Fruit fly (Drosophila melanogaster): ENCODE data around the gene CG13458.

Gene CG13458

DNA sequence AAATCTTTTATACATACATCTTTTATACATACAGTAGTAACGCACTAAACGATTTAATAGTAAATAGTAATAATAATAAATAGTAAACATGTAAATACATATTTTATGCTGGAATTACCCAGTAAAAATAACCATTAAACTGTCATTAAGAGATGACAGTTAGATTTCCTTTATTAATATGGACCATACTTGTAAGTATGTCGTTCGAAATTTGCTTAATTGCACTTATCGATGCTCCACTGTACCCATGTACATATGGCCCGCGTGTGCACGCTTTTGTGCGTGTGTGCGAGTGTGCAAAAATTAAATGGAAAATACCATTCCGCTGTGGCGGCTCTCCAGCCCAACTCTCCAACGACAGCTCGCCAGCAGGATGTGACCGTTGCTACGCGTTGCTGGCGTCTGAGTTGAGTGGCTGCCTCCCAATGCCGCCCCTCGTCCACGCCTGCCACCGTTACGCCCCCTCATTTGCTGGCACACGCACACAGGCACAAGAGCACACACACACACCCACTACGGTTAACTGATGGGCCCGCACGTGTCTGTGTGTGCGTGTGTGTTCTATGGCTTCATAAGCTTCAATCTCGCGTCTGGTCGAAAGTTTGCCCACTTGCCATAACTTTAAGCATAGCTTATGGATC lies 10.6 kb upstream of the CG13458 start (continued):
- TF ChIP-seq CG7271 (tag; optimal IDR thresholded peaks at IDR 0.05): no peak
- no peak for TF ChIP-seq E2f2 (GFP tag; IDR thresholded peaks at IDR 0.05)
- 0 out of 2 replicates have a peak, but pooled peaks have one; percentile 15 for TF ChIP-seq vvl (GFP tag; IDR thresholded peaks at IDR 0.05)
- no peak for TF ChIP-seq dpn (GFP tag; optimal IDR thresholded peaks at IDR 0.05)
- no peak for TF ChIP-seq az2 (GFP tag; optimal IDR thresholded peaks at IDR 0.05)
- TF ChIP-seq Hand (GFP tag; optimal IDR thresholded peaks at IDR 0.05): no peak
- no peak for TF ChIP-seq CG2889 (GFP tag; IDR thresholded peaks at IDR 0.05)
- TF ChIP-seq aop (GFP tag; IDR thresholded peaks at IDR 0.05): no peak
- no peak for TF ChIP-seq CG8359 (GFP tag; optimal IDR thresholded peaks at IDR 0.05; ENCODE audit: borderline replicate concordance)
- TF ChIP-seq YL-1 (GFP tag; optimal IDR thresholded peaks at IDR 0.05): no peak
- no peak for TF ChIP-seq CG10979 (tag; optimal IDR thresholded peaks at IDR 0.05)
- no peak for TF ChIP-seq CG10462 (GFP tag; optimal IDR thresholded peaks at IDR 0.05)
- no peak for TF ChIP-seq Opbp (GFP tag; IDR thresholded peaks at IDR 0.05; ENCODE audit: partially characterized antibody)
- no peak for TF ChIP-seq esg (GFP tag; conservative IDR thresholded peaks at IDR 0.05)
- TF ChIP-seq kni (GFP tag; optimal IDR thresholded peaks at IDR 0.05): no peak
- no peak for TF ChIP-seq Spps (tag; optimal IDR thresholded peaks at IDR 0.05)
- TF ChIP-seq sna (GFP tag; IDR thresholded peaks at IDR 0.05; ENCODE audit: partially characterized antibody): no peak
- no peak for TF ChIP-seq sqz (GFP tag; optimal IDR thresholded peaks at IDR 0.05)
- TF ChIP-seq CG31224 (GFP tag; IDR thresholded peaks at IDR 0.05): no peak
- TF ChIP-seq HmgD (GFP tag; optimal IDR thresholded peaks at IDR 0.05): no peak
- no peak for TF ChIP-seq bbx (GFP tag; IDR thresholded peaks at IDR 0.05; ENCODE audit: partially characterized antibody)
- no peak for TF ChIP-seq Camta (GFP tag; optimal IDR thresholded peaks at IDR 0.05)
- no peak for TF ChIP-seq HmgZ (tag; optimal IDR thresholded peaks at IDR 0.05)
- TF ChIP-seq Trl (optimal IDR thresholded peaks at IDR 0.05): no peak
- no peak for TF ChIP-seq Trl (GFP tag; optimal IDR thresholded peaks at IDR 0.05)
- no peak for TF ChIP-seq HLH3B (GFP tag; IDR thresholded peaks at IDR 0.05)
- TF ChIP-seq cg (GFP tag; optimal IDR thresholded peaks at IDR 0.05): peak; percentile 63
- TF ChIP-seq Jarid2 (GFP tag; optimal IDR thresholded peaks at IDR 0.05): no peak
- TF ChIP-seq onecut (GFP tag; IDR thresholded peaks at IDR 0.05): no peak
- 0 out of 3 replicates have a peak, but pooled peaks have one; percentile 35 for TF ChIP-seq H15 (GFP tag; IDR thresholded peaks at IDR 0.05)
- no peak for TF ChIP-seq CG5180 (GFP tag; optimal IDR thresholded peaks at IDR 0.05)
- no peak for TF ChIP-seq CG14965 (GFP tag; optimal IDR thresholded peaks at IDR 0.05; ENCODE audit: borderline replicate concordance)
- no peak for TF ChIP-seq CG4328 (GFP tag; optimal IDR thresholded peaks at IDR 0.05)
- TF ChIP-seq Sin3A (optimal IDR thresholded peaks at IDR 0.05): no peak
- TF ChIP-seq Oli (tag; optimal IDR thresholded peaks at IDR 0.05): no peak
- TF ChIP-seq CG3163 (GFP tag; optimal IDR thresholded peaks at IDR 0.05): no peak
- peak; percentile 20 for TF ChIP-seq Sox102F (GFP tag; optimal IDR thresholded peaks at IDR 0.05)
- TF ChIP-seq crc (GFP tag; optimal IDR thresholded peaks at IDR 0.05): no peak
- no peak for TF ChIP-seq Ada2b (GFP tag; IDR thresholded peaks at IDR 0.05)
- peak; percentile 28; the same call in 1 of the 3 replicates for TF ChIP-seq CG11695 (GFP tag; IDR thresholded peaks at IDR 0.05)
- TF ChIP-seq jumu (GFP tag; optimal IDR thresholded peaks at IDR 0.05): no peak
- TF ChIP-seq CG33213 (GFP tag; optimal IDR thresholded peaks at IDR 0.05): no peak
- TF ChIP-seq CG6689 (GFP tag; IDR thresholded peaks at IDR 0.05): peak; percentile 22; the same call in 1 of the 2 replicates
- TF ChIP-seq CG7372 (GFP tag; IDR thresholded peaks at IDR 0.05): no peak
- TF ChIP-seq Med (GFP tag): peak; percentile 68
- TF ChIP-seq CG12236 (GFP tag; optimal IDR thresholded peaks at IDR 0.05): no peak
- TF ChIP-seq CG5245 (GFP tag; optimal IDR thresholded peaks at IDR 0.05): no peak
- no peak for TF ChIP-seq Deaf1 (tag; optimal IDR thresholded peaks at IDR 0.05)
- TF ChIP-seq Usf (GFP tag; optimal IDR thresholded peaks at IDR 0.05): no peak
- no peak for TF ChIP-seq fd96Cb (tag; optimal IDR thresholded peaks at IDR 0.05)
- no peak for TF ChIP-seq Sry-β (GFP tag; optimal IDR thresholded peaks at IDR 0.05)

Data from whole organism, embryonic.